Worm (Caenorhabditis elegans) whole organism, L4 larva: Measurements from ENCODE around the gene dohh-1.

Experiments used
- F37D6.2 ChIP-seq: sonication (generic microtip); optimal IDR thresholded peaks from 2 replicates; lab custom pipeline; 2016; ENCODE audit warnings: mild to moderate bottlenecking, missing genetic modification characterization, missing compliant biosample characterization
- ZK546.5 ChIP-seq, 2 experiments: sonication (generic microtip); optimal IDR thresholded peaks; 2 replicates each; lab custom pipeline; 2017; ENCODE audit warnings: missing biosample characterization in 2 of 2, missing genetic modification characterization in 2 of 2
- aly-2 ChIP-seq: sonication (generic microtip); optimal IDR thresholded peaks from 2 replicates; lab custom pipeline; 2018; ENCODE audit warnings: missing biosample characterization, missing genetic modification characterization
- ama-1 ChIP-seq: fragments of 150-350 bp; optimal IDR thresholded peaks from 2 replicates; lab custom pipeline; 2014; ENCODE audit warnings: inconsistent platforms, mixed read lengths
- dmd-8 ChIP-seq: fragments of 200-800 bp; sonication (Bioruptor generic); IDR thresholded peaks from 2 replicates; pipeline ENCODE4 v1.3.6; 2022; ENCODE audit warnings: missing genetic modification characterization, missing compliant biosample characterization
- fkh-10 ChIP-seq: fragments of 150-350 bp; optimal IDR thresholded peaks from 2 replicates; lab custom pipeline; 2014; ENCODE audit warnings: missing biosample characterization, missing genetic modification reagents, missing genetic modification characterization
- lsy-2 ChIP-seq, 2 experiments: fragments of 150-350 bp in 1 of 2; sonication (generic microtip) in 1 of 2; optimal IDR thresholded peaks; 2 replicates each; lab custom pipeline; 2014 to 2017; ENCODE audit warnings: missing biosample characterization in 2 of 2, missing genetic modification characterization in 2 of 2
- nhr-6 ChIP-seq: fragments of 150-350 bp; optimal IDR thresholded peaks from 2 replicates; lab custom pipeline; 2014; ENCODE audit warnings: missing biosample characterization, missing genetic modification characterization
- nhr-76 ChIP-seq: fragments of 150-350 bp; optimal IDR thresholded peaks from 2 replicates; lab custom pipeline; 2014; ENCODE audit warnings: missing biosample characterization, missing genetic modification characterization
- skn-1 ChIP-seq: fragments of 150-350 bp; optimal IDR thresholded peaks from 2 replicates; lab custom pipeline; 2014; ENCODE audit warnings: missing biosample characterization, missing genetic modification characterization

DNA sequence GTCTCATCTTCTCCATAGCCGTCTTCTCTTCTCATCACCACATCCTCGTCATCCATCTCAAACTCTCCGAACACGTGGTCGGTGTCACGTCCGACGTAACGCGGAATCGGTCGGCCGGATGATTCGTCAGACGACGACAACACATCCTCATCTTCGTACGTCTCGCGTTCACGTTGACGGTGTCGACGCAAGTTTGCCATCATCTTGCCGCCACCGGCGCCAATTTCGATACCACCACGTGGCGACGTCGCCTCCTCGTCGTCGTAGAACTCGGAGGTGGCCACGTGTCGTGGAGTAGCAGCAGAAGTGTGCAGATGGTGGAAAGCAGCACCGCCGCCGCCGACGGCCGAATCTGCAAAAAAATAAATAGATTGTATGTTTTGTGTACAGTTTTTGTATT, 32.4 kb upstream of the dohh-1 start:
- TF ChIP-seq ZK546.5 (tag; optimal IDR thresholded peaks at IDR 0.05; lab: Kevin White, UChicago) (no peak), F37D6.2 (tag; lab: Kevin White, UChicago) (no peak), nhr-6 (tag; lab: Kevin White, UChicago) (no peak), dmd-8 (GFP tag; lab: Robert Waterston, UW) (peak; percentile 81), ama-1 (lab: Kevin White, UChicago) (no peak), skn-1 (tag; lab: Kevin White, UChicago) (no peak), nhr-76 (tag; lab: Kevin White, UChicago) (no peak), aly-2 (tag; lab: Kevin White, UChicago) (no peak), fkh-10 (GFP tag; lab: Kevin White, UChicago) (no peak), lsy-2 (tag; optimal IDR thresholded peaks at IDR 0.05; lab: Kevin White, UChicago) (no peak)
